Fruit fly (Drosophila melanogaster) whole organism, embryonic: ENCODE measurements around the gene Dpp10.
A peak's percentile ranks its signal among the peaks of the same experiment; 100 is the strongest.

Experiments used
- Adf1 ChIP-seq: fragments of 200-800 bp; sonication (Bioruptor generic); IDR thresholded peaks from 2 replicates; pipeline ENCODE4 v1.3.6; 2022; ENCODE audit warnings: missing biosample characterization, missing genetic modification characterization
- Atf-2 ChIP-seq: fragments of 200-800 bp; sonication (Bioruptor generic); optimal IDR thresholded peaks from 2 replicates; lab custom pipeline; 2016; ENCODE audit warnings: missing biosample characterization, missing genetic modification characterization
- Awh ChIP-seq: fragments of 200-800 bp; sonication (Bioruptor generic); IDR thresholded peaks from 2 replicates; pipeline ENCODE4, ENCODE4 v1.3.6; 2022; ENCODE audit warnings: missing biosample characterization, missing genetic modification characterization
- CG10565 ChIP-seq: fragments of 200-800 bp; sonication (Bioruptor generic); optimal IDR thresholded peaks from 3 replicates; lab custom pipeline; 2016; ENCODE audit warnings: missing biosample characterization, mild to moderate bottlenecking, missing genetic modification characterization
- CG11093 ChIP-seq: fragments of 200-800 bp; sonication (Bioruptor generic); IDR thresholded peaks from 3 replicates; pipeline ENCODE4 v1.3.6; 2022; ENCODE audit warnings: missing biosample characterization, missing genetic modification characterization
- CG11247 ChIP-seq: fragments of 200-800 bp; sonication (Bioruptor generic); IDR thresholded peaks from 2 replicates; pipeline ENCODE4 v1.3.6; 2022; ENCODE audit warnings: missing biosample characterization, missing genetic modification characterization
- CG11696 ChIP-seq: fragments of 200-800 bp; sonication (Bioruptor generic); IDR thresholded peaks from 2 replicates; pipeline ENCODE4 v1.3.6; 2022; ENCODE audit warnings: missing biosample characterization, missing genetic modification characterization
- CG12155 ChIP-seq: fragments of 200-800 bp; sonication (Bioruptor generic); optimal IDR thresholded peaks from 3 replicates; lab custom pipeline; 2016; ENCODE audit warnings: missing biosample characterization, missing genetic modification characterization
- CG14441 ChIP-seq: fragments of 200-800 bp; sonication (Bioruptor generic); IDR thresholded peaks from 2 replicates; pipeline ENCODE4 v1.3.6; 2022; ENCODE audit warnings: missing biosample characterization, missing genetic modification characterization
- CG17359 ChIP-seq: fragments of 200-800 bp; sonication (Bioruptor generic); optimal IDR thresholded peaks from 3 replicates; lab custom pipeline; 2018; ENCODE audit warnings: missing biosample characterization, mild to moderate bottlenecking, missing genetic modification characterization, moderate library complexity
- CG17802 ChIP-seq: fragments of 200-800 bp; sonication (Bioruptor generic); optimal IDR thresholded peaks from 2 replicates; lab custom pipeline; 2018; ENCODE audit warnings: missing biosample characterization, mild to moderate bottlenecking, missing genetic modification characterization, moderate library complexity
- CG18262 ChIP-seq: fragments of 200-800 bp; optimal IDR thresholded peaks from 3 replicates; lab custom pipeline; 2019; ENCODE audit warnings: missing biosample characterization, mild to moderate bottlenecking, missing genetic modification characterization, moderate library complexity
- CG34224 ChIP-seq: fragments of 200-800 bp; sonication (Bioruptor generic); IDR thresholded peaks from 3 replicates; pipeline ENCODE4 v1.3.6; 2022; ENCODE audit warnings: missing biosample characterization, missing genetic modification characterization; ENCODE audit not compliant: partially characterized antibody
- CG5180 ChIP-seq: fragments of 200-800 bp; sonication (Bioruptor generic); optimal IDR thresholded peaks from 3 replicates; lab custom pipeline; 2017; ENCODE audit warnings: missing biosample characterization, missing genetic modification characterization, mild to moderate bottlenecking, moderate library complexity, missing genetic modification reagents
- CG6791 ChIP-seq: fragments of 200-800 bp; sonication (Bioruptor generic); IDR thresholded peaks from 3 replicates; pipeline ENCODE4 v1.3.6; 2022; ENCODE audit warnings: missing biosample characterization, missing genetic modification characterization; ENCODE audit not compliant: partially characterized antibody
- CG6813 ChIP-seq: fragments of 200-800 bp; sonication (Bioruptor generic); optimal IDR thresholded peaks from 2 replicates; lab custom pipeline; 2017; ENCODE audit warnings: missing biosample characterization, missing genetic modification characterization, mild to moderate bottlenecking, moderate library complexity, missing genetic modification reagents
- CG6854 ChIP-seq: fragments of 200-800 bp; sonication (Bioruptor generic); optimal IDR thresholded peaks from 3 replicates; lab custom pipeline; 2017; ENCODE audit warnings: missing biosample characterization, mild to moderate bottlenecking, missing genetic modification characterization
- CG7928 ChIP-seq: fragments of 200-800 bp; sonication (Bioruptor generic); optimal IDR thresholded peaks from 2 replicates; lab custom pipeline; 2017; ENCODE audit warnings: missing biosample characterization, mild to moderate bottlenecking, missing genetic modification characterization
- CG8281 ChIP-seq: fragments of 200-800 bp; sonication (Bioruptor generic); optimal IDR thresholded peaks from 2 replicates; lab custom pipeline; 2018; ENCODE audit warnings: missing biosample characterization, mild to moderate bottlenecking, missing genetic modification characterization, moderate library complexity
- CG9215 ChIP-seq: fragments of 200-800 bp; sonication (Bioruptor generic); IDR thresholded peaks from 2 replicates; pipeline ENCODE4 v1.3.6; 2022; ENCODE audit warnings: missing biosample characterization, missing genetic modification characterization
- CTCF ChIP-seq: fragments of 200-800 bp; sonication (Bioruptor generic); optimal IDR thresholded peaks from 2 replicates; lab custom pipeline; 2017; ENCODE audit warnings: missing biosample characterization, mild to moderate bottlenecking, missing genetic modification characterization, moderate library complexity
- D ChIP-seq, 2 experiments: fragments of 200-800 bp in 1 of 2; fragments of >200 bp in 1 of 2; sonication (Bioruptor generic) in 1 of 2; optimal IDR thresholded peaks; 2 replicates in 1 of 2; 3 replicates in 1 of 2; lab custom pipeline; 2017; ENCODE audit warnings: mild to moderate bottlenecking in 1 of 2, missing biosample characterization in 1 of 2, missing genetic modification characterization in 1 of 2, missing genetic modification reagents in 1 of 2
- Dfd ChIP-seq, 2 experiments: fragments of >200 bp; optimal IDR thresholded peaks; 2 replicates each; lab custom pipeline; 2017; ENCODE audit warnings: missing biosample characterization in 2 of 2, missing genetic modification characterization in 2 of 2
- Gsc ChIP-seq: fragments of 200-800 bp; sonication (Bioruptor generic); IDR thresholded peaks from 2 replicates; pipeline ENCODE4 v1.3.6; 2022; ENCODE audit warnings: missing biosample characterization, missing genetic modification characterization
- Gug ChIP-seq: fragments of 200-800 bp; sonication (Bioruptor generic); IDR thresholded peaks from 4 replicates; pipeline ENCODE4 v1.3.6; 2022; ENCODE audit warnings: missing biosample characterization, missing genetic modification characterization
- Hmr ChIP-seq: fragments of 200-800 bp; sonication (Bioruptor generic); optimal IDR thresholded peaks from 3 replicates; lab custom pipeline; 2017; ENCODE audit warnings: mild to moderate bottlenecking, missing biosample characterization, missing genetic modification reagents, missing genetic modification characterization
- Hmx ChIP-seq: fragments of 200-800 bp; sonication (Bioruptor generic); optimal IDR thresholded peaks from 2 replicates; lab custom pipeline; 2016; ENCODE audit warnings: missing biosample characterization, missing genetic modification characterization
- Lpt ChIP-seq: fragments of >200 bp; optimal IDR thresholded peaks from 2 replicates; lab custom pipeline; 2018; ENCODE audit warnings: missing biosample characterization, missing genetic modification characterization
- Mad ChIP-seq: fragments of 200-800 bp; sonication (Bioruptor generic); optimal IDR thresholded peaks from 2 replicates; lab custom pipeline; 2016; ENCODE audit warnings: missing biosample characterization, missing genetic modification characterization
- Mrtf ChIP-seq: fragments of 200-800 bp; sonication (Bioruptor generic); IDR thresholded peaks from 3 replicates; pipeline ENCODE4 v1.3.6; 2022; ENCODE audit warnings: missing biosample characterization, missing genetic modification characterization
- Nf-YC ChIP-seq: fragments of 200-800 bp; optimal IDR thresholded peaks from 3 replicates; lab custom pipeline; 2019; ENCODE audit warnings: missing biosample characterization, mild to moderate bottlenecking, missing genetic modification characterization, moderate library complexity
- Opbp ChIP-seq: fragments of 200-800 bp; sonication (Bioruptor generic); IDR thresholded peaks from 3 replicates; pipeline ENCODE4 v1.3.6; 2022; ENCODE audit warnings: missing biosample characterization, missing genetic modification characterization; ENCODE audit not compliant: partially characterized antibody
- Ptx1 ChIP-seq: fragments of 200-800 bp; sonication (Bioruptor generic); IDR thresholded peaks from 2 replicates; pipeline ENCODE4 v1.3.6; 2022; ENCODE audit warnings: missing biosample characterization, missing genetic modification characterization
- Sox102F ChIP-seq: fragments of 200-800 bp; sonication (Bioruptor generic); optimal IDR thresholded peaks from 2 replicates; lab custom pipeline; 2018; ENCODE audit warnings: missing biosample characterization, mild to moderate bottlenecking, missing genetic modification characterization, moderate library complexity
- TFAM ChIP-seq: fragments of 200-800 bp; sonication (Bioruptor generic); optimal IDR thresholded peaks from 2 replicates; lab custom pipeline; 2017; ENCODE audit warnings: missing biosample characterization, missing genetic modification characterization, inconsistent platforms
- al ChIP-seq: fragments of 200-800 bp; sonication (Bioruptor generic); IDR thresholded peaks from 2 replicates; pipeline ENCODE4 v1.3.6; 2022; ENCODE audit warnings: missing biosample characterization, missing genetic modification characterization
- amos ChIP-seq: fragments of 200-800 bp; sonication (Bioruptor generic); IDR thresholded peaks from 2 replicates; pipeline ENCODE4 v1.3.6; 2022; ENCODE audit warnings: missing biosample characterization, missing genetic modification characterization; ENCODE audit not compliant: partially characterized antibody
- ato ChIP-seq: fragments of 200-800 bp; sonication (Bioruptor generic); IDR thresholded peaks from 2 replicates; pipeline ENCODE4 v1.3.6; 2022; ENCODE audit warnings: missing biosample characterization, missing genetic modification characterization; ENCODE audit not compliant: partially characterized antibody
- az2 ChIP-seq: fragments of 200-800 bp; sonication (Bioruptor generic); optimal IDR thresholded peaks from 3 replicates; lab custom pipeline; 2016; ENCODE audit warnings: missing biosample characterization, missing genetic modification characterization
- crol ChIP-seq: fragments of 200-800 bp; sonication (Bioruptor generic); IDR thresholded peaks from 2 replicates; pipeline ENCODE4 v1.3.6; 2022; ENCODE audit warnings: missing biosample characterization, missing genetic modification characterization
- exex ChIP-seq: fragments of 200-800 bp; sonication (Bioruptor generic); optimal IDR thresholded peaks from 4 replicates; lab custom pipeline; 2018; ENCODE audit warnings: missing biosample characterization, mild to moderate bottlenecking, missing genetic modification characterization, moderate library complexity
- fd102C ChIP-seq: fragments of 200-800 bp; sonication (Bioruptor generic); optimal IDR thresholded peaks from 2 replicates; lab custom pipeline; 2018; ENCODE audit warnings: missing biosample characterization, mild to moderate bottlenecking, missing genetic modification characterization, moderate library complexity
- fu2 ChIP-seq: fragments of 200-800 bp; sonication (Bioruptor generic); optimal IDR thresholded peaks from 2 replicates; lab custom pipeline; 2016; ENCODE audit warnings: missing biosample characterization, missing genetic modification characterization
- kay ChIP-seq: fragments of 200-800 bp; sonication (Bioruptor generic); optimal IDR thresholded peaks from 2 replicates; lab custom pipeline; 2016; ENCODE audit warnings: missing biosample characterization, missing genetic modification characterization
- lilli ChIP-seq: fragments of 200-800 bp; sonication (Bioruptor generic); optimal IDR thresholded peaks from 3 replicates; lab custom pipeline; 2016; ENCODE audit warnings: missing biosample characterization, missing genetic modification characterization
- pho ChIP-seq: fragments of 200-800 bp; sonication (Bioruptor generic); optimal IDR thresholded peaks from 2 replicates; lab custom pipeline; 2016; ENCODE audit warnings: missing biosample characterization, missing genetic modification characterization
- pnt ChIP-seq: fragments of 200-800 bp; sonication (Bioruptor generic); optimal IDR thresholded peaks from 3 replicates; lab custom pipeline; 2016; ENCODE audit warnings: missing biosample characterization, missing genetic modification characterization
- prd ChIP-seq, 3 experiments: fragments of >200 bp in 2 of 3; fragments of 200-800 bp in 1 of 3; sonication (Bioruptor generic) in 1 of 3; optimal IDR thresholded peaks in 2 of 3; IDR thresholded peaks in 1 of 3; 2 replicates in 2 of 3; 3 replicates in 1 of 3; pipeline versions ENCODE4 v1.3.6 to Lab custom; 2017 to 2022; ENCODE audit warnings: missing biosample characterization in 1 of 3, missing genetic modification characterization in 1 of 3
- stwl ChIP-seq: fragments of 200-800 bp; sonication (Bioruptor generic); optimal IDR thresholded peaks from 3 replicates; lab custom pipeline; 2018; ENCODE audit warnings: missing biosample characterization, mild to moderate bottlenecking, missing genetic modification characterization, moderate library complexity
- unpg ChIP-seq: fragments of 200-800 bp; sonication (Bioruptor generic); optimal IDR thresholded peaks from 3 replicates; lab custom pipeline; 2018; ENCODE audit warnings: missing biosample characterization, mild to moderate bottlenecking, missing genetic modification characterization, moderate library complexity

Dpp10 gene

DNA sequence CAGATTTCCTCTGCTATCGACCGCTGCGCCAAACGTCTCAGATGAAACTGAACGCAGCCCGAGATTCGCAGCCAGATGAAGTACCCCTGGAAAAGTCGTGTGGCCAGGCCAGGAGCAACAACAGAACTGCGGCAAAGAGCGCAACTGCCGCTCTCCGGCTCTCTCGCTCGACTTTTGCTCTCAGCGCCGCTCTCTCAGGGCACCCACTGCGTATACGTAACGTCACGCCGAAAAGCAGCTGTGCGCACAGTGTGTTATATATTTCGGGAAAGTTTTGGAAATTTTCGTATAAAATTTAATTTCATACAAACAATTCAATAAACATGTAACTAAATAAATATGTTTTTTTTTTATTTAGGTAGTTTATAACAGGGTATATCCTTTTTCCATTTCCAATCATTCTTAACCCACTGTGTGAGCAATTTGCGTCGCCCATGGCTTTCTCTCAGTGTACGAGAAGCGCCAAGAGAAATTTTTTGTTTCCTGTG is at the start of gene Dpp10 (continued):
- peak; percentile 97 for TF ChIP-seq Ptx1 (GFP tag; lab: Robert Waterston, UW)
- peak; percentile 97 for TF ChIP-seq Hmr (GFP tag; lab: Kevin White, UChicago)
- peak; percentile 81 for TF ChIP-seq az2 (GFP tag; lab: Kevin White, UChicago)
- peak; percentile 72 for TF ChIP-seq kay (GFP tag; lab: Kevin White, UChicago)
- peak; percentile 70 for TF ChIP-seq CG8281 (tag; lab: Kevin White, UChicago)
- peak; percentile 85 for TF ChIP-seq Adf1
- TF ChIP-seq CG14441: peak; percentile 96
- peak; percentile 91 for TF ChIP-seq CG11093 (GFP tag; lab: Robert Waterston, UW)
- peak; percentile 74 for TF ChIP-seq CG5180 (GFP tag; lab: Kevin White, UChicago)
- peak; percentile 71 for TF ChIP-seq CG18262 (tag; lab: Kevin White, UChicago)
- peak; percentile 88 for TF ChIP-seq unpg
- peak; percentile 3 for TF ChIP-seq CG17802 (tag; lab: Kevin White, UChicago)
- TF ChIP-seq pnt: peak; percentile 62
- TF ChIP-seq prd (optimal IDR thresholded peaks at IDR 0.05; lab: Kevin White, UChicago): no peak
- TF ChIP-seq prd (GFP tag; IDR thresholded peaks at IDR 0.05; lab: Robert Waterston, UW): peak; percentile 95
- TF ChIP-seq Sox102F (GFP tag; lab: Kevin White, UChicago): peak; percentile 86
- TF ChIP-seq amos (GFP tag; lab: Robert Waterston, UW): no peak; the same call in 1 of the 2 replicates
- TF ChIP-seq Mrtf (GFP tag; lab: Robert Waterston, UW): peak; percentile 96
- peak; percentile 90 for TF ChIP-seq Gug (GFP tag; lab: Robert Waterston, UW)
- peak; percentile 97 for TF ChIP-seq lilli (GFP tag; lab: Kevin White, UChicago)
- TF ChIP-seq CG11247 (GFP tag; lab: Robert Waterston, UW): peak; percentile 94
- TF ChIP-seq pho (GFP tag; lab: Kevin White, UChicago): peak; percentile 95
- peak; percentile 82 for TF ChIP-seq Nf-YC (tag; lab: Kevin White, UChicago)
- TF ChIP-seq CG11696 (GFP tag; lab: Robert Waterston, UW): peak; percentile 79
- no peak for TF ChIP-seq CG10565 (GFP tag; lab: Kevin White, UChicago)
- no peak for TF ChIP-seq ato
- no peak for TF ChIP-seq crol (GFP tag; lab: Robert Waterston, UW)
- peak; percentile 91 for TF ChIP-seq fu2 (GFP tag; lab: Kevin White, UChicago)
- no peak for TF ChIP-seq D (optimal IDR thresholded peaks at IDR 0.05; lab: Kevin White, UChicago)
- peak; percentile 42 for TF ChIP-seq D (GFP tag; optimal IDR thresholded peaks at IDR 0.05; lab: Kevin White, UChicago)
- TF ChIP-seq Gsc (GFP tag; lab: Robert Waterston, UW): peak; percentile 73
- no peak for TF ChIP-seq Dfd (GFP tag; optimal IDR thresholded peaks at IDR 0.05; lab: Kevin White, UChicago)
- TF ChIP-seq al (GFP tag; lab: Robert Waterston, UW): peak; percentile 96
- peak; percentile 36; the same call in 1 of the 3 replicates for TF ChIP-seq CG34224 (GFP tag; lab: Robert Waterston, UW)
- TF ChIP-seq Hmx (GFP tag; lab: Kevin White, UChicago): peak; percentile 43
- peak; percentile 68 for TF ChIP-seq CG7928 (GFP tag; lab: Kevin White, UChicago)
- TF ChIP-seq CG12155 (GFP tag; lab: Kevin White, UChicago): peak; percentile 83
- TF ChIP-seq TFAM (GFP tag; lab: Kevin White, UChicago): no peak
- no peak for TF ChIP-seq Lpt (GFP tag; lab: Kevin White, UChicago)
- TF ChIP-seq stwl (tag; lab: Kevin White, UChicago): no peak
- peak; percentile 91 for TF ChIP-seq Awh (GFP tag; lab: Robert Waterston, UW)
- TF ChIP-seq CG6791 (GFP tag; lab: Robert Waterston, UW): no peak
- TF ChIP-seq Mad: peak; percentile 77
- peak; percentile 97 for TF ChIP-seq CG9215 (GFP tag; lab: Robert Waterston, UW)
- TF ChIP-seq fd102C (GFP tag; lab: Kevin White, UChicago): no peak
- TF ChIP-seq Opbp: no peak
- peak; percentile 86 for TF ChIP-seq CG6813
- TF ChIP-seq CG6854: peak; percentile 87
- TF ChIP-seq CG17359: peak; percentile 89
- peak; percentile 66 for TF ChIP-seq exex
- TF ChIP-seq Atf-2: peak; percentile 72
- no peak for TF ChIP-seq CTCF (GFP tag; lab: Kevin White, UChicago)
